Worm (Caenorhabditis elegans): Measurements from ENCODE around the gene athp-2.

DNA sequence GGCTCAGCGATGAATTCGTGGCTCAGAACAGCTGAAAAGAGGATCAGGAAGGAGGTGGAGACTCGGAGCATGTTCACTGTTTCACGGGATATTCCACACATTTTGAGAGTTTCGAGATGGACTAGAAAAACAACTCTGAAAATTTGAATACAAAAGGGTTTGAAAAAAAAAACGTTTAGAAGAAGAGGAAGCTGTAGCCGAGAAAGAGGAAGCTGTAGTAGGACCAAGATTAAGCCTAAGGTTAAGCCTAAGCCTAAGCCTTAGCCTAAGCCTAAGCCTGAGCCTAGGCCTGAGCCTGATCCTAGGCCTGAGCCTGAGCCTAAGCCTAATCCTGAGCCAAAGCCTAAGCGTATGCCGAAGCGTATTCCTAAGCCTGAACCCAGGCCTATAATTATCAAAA, 27.9 kb upstream of the athp-2 start, which contains the start of gene plep-1:
- TF ChIP-seq pha-2 (tag; optimal IDR thresholded peaks at IDR 0.05), result no peak
- TF ChIP-seq pha-4 (tag; optimal IDR thresholded peaks at IDR 0.05), result no peak
- no peak for TF ChIP-seq nhr-11 (tag; optimal IDR thresholded peaks at IDR 0.05)
- no peak for TF ChIP-seq zip-5 (tag; optimal IDR thresholded peaks at IDR 0.05)
- TF ChIP-seq pag-3 (tag; optimal IDR thresholded peaks at IDR 0.05; ENCODE audit: borderline replicate concordance), result no peak
- TF ChIP-seq unc-86 (tag; optimal IDR thresholded peaks at IDR 0.05), result no peak
- no peak for TF ChIP-seq unc-55 (GFP tag; optimal IDR thresholded peaks at IDR 0.05)
- no peak for TF ChIP-seq odd-2 (tag; optimal IDR thresholded peaks at IDR 0.05)
- no peak for TF ChIP-seq ahr-1 (tag; optimal IDR thresholded peaks at IDR 0.05)
- no peak for TF ChIP-seq Y22D7AL.16 (tag; optimal IDR thresholded peaks at IDR 0.05)
- no peak for TF ChIP-seq sox-2 (GFP tag; IDR thresholded peaks at IDR 0.05)
- TF ChIP-seq ama-1 (optimal IDR thresholded peaks at IDR 0.05), result no peak
- TF ChIP-seq ztf-16 (tag; optimal IDR thresholded peaks at IDR 0.05), result no peak
- TF ChIP-seq lin-11 (tag; optimal IDR thresholded peaks at IDR 0.05), result no peak

All from whole organism, late embryonic.